Worm (Caenorhabditis elegans) whole organism, L2 larva: ENCODE measurements around the gene W06G6.20.

Experiments used
- F13H6.1 ChIP-seq: sonication (generic microtip); optimal IDR thresholded peaks from 2 replicates; lab custom pipeline; 2016; ENCODE audit warnings: missing genetic modification characterization, missing compliant biosample characterization
- aly-2 ChIP-seq: fragments of 150-350 bp; optimal IDR thresholded peaks from 2 replicates; lab custom pipeline; 2014; ENCODE audit warnings: missing biosample characterization, missing genetic modification characterization
- ama-1 ChIP-seq: fragments of 150-350 bp; optimal IDR thresholded peaks from 2 replicates; lab custom pipeline; 2018; ENCODE audit warnings: inconsistent platforms
- dmd-4 ChIP-seq: sonication (generic microtip); optimal IDR thresholded peaks from 2 replicates; lab custom pipeline; 2017; ENCODE audit warnings: missing biosample characterization, missing genetic modification characterization
- egl-27 ChIP-seq: sonication (generic microtip); optimal IDR thresholded peaks from 3 replicates; lab custom pipeline; 2017; ENCODE audit warnings: missing biosample characterization, missing genetic modification reagents, missing genetic modification characterization
- lin-39 ChIP-seq: fragments of 150-350 bp; optimal IDR thresholded peaks from 2 replicates; lab custom pipeline; 2014; ENCODE audit warnings: missing biosample characterization, missing genetic modification reagents, missing genetic modification characterization
- lsy-2 ChIP-seq, 2 experiments: fragments of 150-350 bp in 1 of 2; sonication (generic microtip) in 1 of 2; optimal IDR thresholded peaks; 2 replicates each; lab custom pipeline; 2014 to 2017; ENCODE audit warnings: missing biosample characterization in 2 of 2, missing genetic modification characterization in 2 of 2
- mdl-1 ChIP-seq, 2 experiments: fragments of 150-350 bp in 1 of 2; sonication (generic microtip) in 1 of 2; optimal IDR thresholded peaks; 2 replicates each; lab custom pipeline; 2017; ENCODE audit warnings: missing biosample characterization in 2 of 2, missing genetic modification characterization in 2 of 2
- nhr-12 ChIP-seq: fragments of 150-350 bp; optimal IDR thresholded peaks from 2 replicates; lab custom pipeline; 2014; ENCODE audit warnings: missing biosample characterization, missing genetic modification characterization
- nhr-25 ChIP-seq: fragments of 150-350 bp; sonication (generic microtip); optimal IDR thresholded peaks from 3 replicates; lab custom pipeline; 2014; ENCODE audit warnings: missing biosample characterization, missing genetic modification characterization
- ztf-4 ChIP-seq: fragments of 150-350 bp; optimal IDR thresholded peaks from 2 replicates; lab custom pipeline; 2014; ENCODE audit warnings: missing biosample characterization, missing genetic modification characterization

- TF ChIP-seq mdl-1 (tag; optimal IDR thresholded peaks at IDR 0.05; lab: Kevin White, UChicago) (no peak), aly-2 (tag; lab: Kevin White, UChicago) (no peak), egl-27 (no peak), F13H6.1 (tag; lab: Kevin White, UChicago) (no peak), dmd-4 (tag; lab: Kevin White, UChicago) (no peak), ama-1 (lab: Kevin White, UChicago) (no peak), lsy-2 (tag; optimal IDR thresholded peaks at IDR 0.05; lab: Kevin White, UChicago) (no peak), nhr-12 (no peak), nhr-25 (tag; lab: Kevin White, UChicago) (no peak), ztf-4 (no peak), lin-39 (tag; lab: Kevin White, UChicago) (no peak)
Observed at ce11 chrV:16683359-16683758, 35.2 kb upstream of the W06G6.20 start.
